Fruit fly (Drosophila melanogaster) whole organism, pupa: ENCODE measurements around the gene Osi15.

ENCODE experiments used
- CG10348 ChIP-seq: fragments of 200-800 bp; sonication (Bioruptor generic); IDR thresholded peaks from 2 replicates; pipeline ENCODE4 v1.3.6; 2022; ENCODE audit warnings: missing biosample characterization, missing genetic modification characterization
- CG12605 ChIP-seq: fragments of 200-800 bp; sonication (Bioruptor generic); IDR thresholded peaks from 2 replicates; pipeline ENCODE4 v1.3.6; 2022; ENCODE audit warnings: missing biosample characterization, missing genetic modification characterization
- CG13204 ChIP-seq: fragments of 200-800 bp; sonication (Bioruptor generic); optimal IDR thresholded peaks from 2 replicates; lab custom pipeline; 2018; ENCODE audit warnings: missing biosample characterization, mild to moderate bottlenecking, missing genetic modification characterization, moderate library complexity
- CG14655 ChIP-seq: fragments of 200-800 bp; sonication (Bioruptor generic); optimal IDR thresholded peaks from 3 replicates; lab custom pipeline; 2017; ENCODE audit warnings: mild to moderate bottlenecking, missing biosample characterization, missing genetic modification reagents, missing genetic modification characterization
- CG15710 ChIP-seq: fragments of 200-800 bp; sonication (Bioruptor generic); optimal IDR thresholded peaks from 2 replicates; lab custom pipeline; 2018; ENCODE audit warnings: missing biosample characterization, mild to moderate bottlenecking, missing genetic modification characterization, moderate library complexity
- CG17806 ChIP-seq: fragments of 200-800 bp; sonication (Bioruptor generic); optimal IDR thresholded peaks from 2 replicates; lab custom pipeline; 2018; ENCODE audit warnings: missing biosample characterization, mild to moderate bottlenecking, missing genetic modification characterization, moderate library complexity
- CG32121 ChIP-seq: fragments of 200-800 bp; sonication (Bioruptor generic); IDR thresholded peaks from 2 replicates; pipeline ENCODE4 v1.3.6; 2022; ENCODE audit warnings: missing biosample characterization, missing genetic modification characterization
- CG34367 ChIP-seq: fragments of 200-800 bp; sonication (Bioruptor generic); optimal IDR thresholded peaks from 2 replicates; lab custom pipeline; 2018; ENCODE audit warnings: missing biosample characterization, mild to moderate bottlenecking, missing genetic modification characterization
- CG4496 ChIP-seq: fragments of 200-800 bp; sonication (Bioruptor generic); IDR thresholded peaks from 3 replicates; pipeline ENCODE4 v1.3.6; 2022; ENCODE audit warnings: missing biosample characterization, missing genetic modification characterization
- CG8159 ChIP-seq: fragments of 200-800 bp; sonication (Bioruptor generic); optimal IDR thresholded peaks from 3 replicates; lab custom pipeline; 2018; ENCODE audit warnings: missing biosample characterization, mild to moderate bottlenecking, missing genetic modification characterization, moderate library complexity
- CG8301 ChIP-seq: fragments of 200-800 bp; sonication (Bioruptor generic); optimal IDR thresholded peaks from 2 replicates; lab custom pipeline; 2018; ENCODE audit warnings: missing biosample characterization, mild to moderate bottlenecking, missing genetic modification characterization
- CG9948 ChIP-seq: fragments of 200-800 bp; sonication (Bioruptor generic); optimal IDR thresholded peaks from 2 replicates; lab custom pipeline; 2018; ENCODE audit warnings: missing biosample characterization, mild to moderate bottlenecking, missing genetic modification characterization, moderate library complexity
- D1 ChIP-seq: fragments of 200-800 bp; sonication (Bioruptor generic); optimal IDR thresholded peaks from 2 replicates; lab custom pipeline; 2018; ENCODE audit warnings: missing biosample characterization, mild to moderate bottlenecking, missing genetic modification characterization, moderate library complexity
- EcR ChIP-seq: fragments of 200-800 bp; sonication (Bioruptor generic); optimal IDR thresholded peaks from 3 replicates; lab custom pipeline; 2019; ENCODE audit warnings: missing biosample characterization, missing genetic modification characterization, mild to moderate bottlenecking, moderate library complexity, missing genetic modification reagents
- Ets98B ChIP-seq: fragments of 200-800 bp; sonication (Bioruptor generic); IDR thresholded peaks from 2 replicates; pipeline ENCODE4 v1.3.6; 2022; ENCODE audit warnings: missing biosample characterization, missing genetic modification characterization
- Pif1A ChIP-seq: fragments of 200-800 bp; sonication (Bioruptor generic); optimal IDR thresholded peaks from 3 replicates; lab custom pipeline; 2016; ENCODE audit warnings: missing biosample characterization, missing genetic modification characterization
- Pif1B ChIP-seq: fragments of 200-800 bp; sonication (Bioruptor generic); optimal IDR thresholded peaks from 3 replicates; lab custom pipeline; 2016; ENCODE audit warnings: missing biosample characterization, missing genetic modification characterization
- Snoo ChIP-seq: fragments of 200-800 bp; sonication (Bioruptor generic); optimal IDR thresholded peaks from 3 replicates; lab custom pipeline; 2017; ENCODE audit warnings: missing biosample characterization, mild to moderate bottlenecking, missing genetic modification characterization, inconsistent platforms
- fd96Ca ChIP-seq: fragments of 200-800 bp; sonication (Bioruptor generic); IDR thresholded peaks from 3 replicates; pipeline ENCODE4 v1.3.6; 2022; ENCODE audit warnings: missing biosample characterization, missing genetic modification characterization
- gl ChIP-seq: fragments of 200-800 bp; sonication (Bioruptor generic); optimal IDR thresholded peaks from 2 replicates; lab custom pipeline; 2018; ENCODE audit warnings: missing biosample characterization, mild to moderate bottlenecking, missing genetic modification characterization
- rn ChIP-seq: fragments of 200-800 bp; sonication (Bioruptor generic); IDR thresholded peaks from 2 replicates; pipeline ENCODE4 v1.3.6; 2022; ENCODE audit warnings: missing biosample characterization, missing genetic modification characterization

Gene Osi15

dm6 chr3R:6301257-6301839 lies at the start of gene Osi15:
Osi15 (plus strand) TSS chr3R:6301804.
- TF ChIP-seq EcR (no peak), CG34367 (no peak), rn (no peak), CG32121 (GFP tag; lab: Robert Waterston, UW) (no peak), Pif1A (GFP tag; lab: Kevin White, UChicago) (no peak), CG12605 (GFP tag; lab: Robert Waterston, UW) (no peak), CG15710 (tag; lab: Kevin White, UChicago) (no peak), CG14655 (GFP tag; lab: Kevin White, UChicago) (no peak), CG8159 (tag; lab: Kevin White, UChicago) (no peak), Snoo (tag; lab: Kevin White, UChicago) (no peak), fd96Ca (GFP tag; lab: Robert Waterston, UW) (no peak), CG8301 (tag; lab: Kevin White, UChicago) (no peak), Ets98B (GFP tag; lab: Robert Waterston, UW) (no peak)
- TF ChIP-seq, all 21 proteins: peak for 0

- TF ChIP-seq Ets98B (GFP tag; lab: Robert Waterston, UW) (no peak), gl (tag; lab: Kevin White, UChicago) (no peak), CG10348 (GFP tag; lab: Robert Waterston, UW) (no peak), Snoo (tag; lab: Kevin White, UChicago) (peak; percentile 32), CG13204 (peak; percentile 14)
These were observed 48.8 kb upstream of the Osi15 start for dm6 chr3R:6252809-6253208.

dm6 chr3R:6254438-6254837 lies 47.2 kb upstream of the Osi15 start:
- TF ChIP-seq CG32121 (GFP tag; lab: Robert Waterston, UW) (no peak), CG4496 (0 out of 3 replicates have a peak, but pooled peaks have one; percentile 13), CG8301 (tag; lab: Kevin White, UChicago) (no peak), CG12605 (GFP tag; lab: Robert Waterston, UW) (no peak)

- TF ChIP-seq CG14655 (GFP tag; lab: Kevin White, UChicago), result no peak
- TF ChIP-seq CG34367, result no peak
- TF ChIP-seq CG8301 (tag; lab: Kevin White, UChicago), result no peak
- TF ChIP-seq Snoo (tag; lab: Kevin White, UChicago), result no peak
- TF ChIP-seq Pif1B (GFP tag; lab: Kevin White, UChicago), result no peak
- TF ChIP-seq CG4496, result no peak
- no peak for TF ChIP-seq rn
- no peak for TF ChIP-seq CG15710 (tag; lab: Kevin White, UChicago)
- TF ChIP-seq Ets98B (GFP tag; lab: Robert Waterston, UW), result no peak
- no peak for TF ChIP-seq CG32121 (GFP tag; lab: Robert Waterston, UW)
- TF ChIP-seq CG8159 (tag; lab: Kevin White, UChicago), result no peak
- TF ChIP-seq CG9948, result no peak
- no peak for TF ChIP-seq CG17806 (tag; lab: Kevin White, UChicago)
- no peak for TF ChIP-seq CG13204
- TF ChIP-seq gl (tag; lab: Kevin White, UChicago), result no peak
- no peak for TF ChIP-seq fd96Ca (GFP tag; lab: Robert Waterston, UW)
These were observed 46.7 kb upstream of the Osi15 start, which contains the start of gene Osi8 for dm6 chr3R:6254875-6255274. Osi8 (plus strand) TSS chr3R:6255175.

dm6 chr3R:6259837-6260236 lies 41.8 kb upstream of the Osi15 start, which contains the start of gene Osi9:
Osi9 (plus strand) TSS chr3R:6260211.
- TF ChIP-seq D1 (no peak), Ets98B (GFP tag; lab: Robert Waterston, UW) (peak; percentile 14; the same call in 1 of the 2 replicates), CG32121 (GFP tag; lab: Robert Waterston, UW) (no peak), CG8159 (tag; lab: Kevin White, UChicago) (no peak), CG13204 (peak; percentile 86), CG4496 (peak; percentile 71; the same call in 2 of the 3 replicates)

dm6 chr3R:6263658-6264057 lies 37.9 kb upstream of the Osi15 start, which contains the start of gene Osi10a:
Osi10a (plus strand) TSS chr3R:6263958.
- TF ChIP-seq D1 (no peak), rn (no peak), gl (tag; lab: Kevin White, UChicago) (no peak), CG34367 (no peak), CG9948 (no peak), Ets98B (GFP tag; lab: Robert Waterston, UW) (no peak), CG12605 (GFP tag; lab: Robert Waterston, UW) (no peak), CG8159 (tag; lab: Kevin White, UChicago) (no peak), fd96Ca (GFP tag; lab: Robert Waterston, UW) (no peak)

dm6 chr3R:6265890-6266289 lies 35.7 kb upstream of the Osi15 start, which contains the start of gene Osi10b:
Osi10b (plus strand) TSS chr3R:6266190.
- no peak for TF ChIP-seq CG34367
- TF ChIP-seq CG8159 (tag; lab: Kevin White, UChicago), result no peak
- TF ChIP-seq Ets98B (GFP tag; lab: Robert Waterston, UW), result no peak
- TF ChIP-seq CG32121 (GFP tag; lab: Robert Waterston, UW), result no peak
- TF ChIP-seq CG17806 (tag; lab: Kevin White, UChicago), result no peak
- no peak for TF ChIP-seq CG13204
- TF ChIP-seq CG9948, result no peak
- TF ChIP-seq CG8301 (tag; lab: Kevin White, UChicago), result no peak
- TF ChIP-seq CG4496, result no peak
- no peak for TF ChIP-seq rn
- no peak for TF ChIP-seq CG10348 (GFP tag; lab: Robert Waterston, UW)
- TF ChIP-seq Pif1B (GFP tag; lab: Kevin White, UChicago), result no peak
- no peak for TF ChIP-seq CG12605 (GFP tag; lab: Robert Waterston, UW)
- TF ChIP-seq Pif1A (GFP tag; lab: Kevin White, UChicago), result no peak
- TF ChIP-seq gl (tag; lab: Kevin White, UChicago), result no peak
- no peak for TF ChIP-seq fd96Ca (GFP tag; lab: Robert Waterston, UW)
- no peak for TF ChIP-seq D1
